Worm (Caenorhabditis elegans): ENCODE data around the gene H40L08.1.

DNA sequence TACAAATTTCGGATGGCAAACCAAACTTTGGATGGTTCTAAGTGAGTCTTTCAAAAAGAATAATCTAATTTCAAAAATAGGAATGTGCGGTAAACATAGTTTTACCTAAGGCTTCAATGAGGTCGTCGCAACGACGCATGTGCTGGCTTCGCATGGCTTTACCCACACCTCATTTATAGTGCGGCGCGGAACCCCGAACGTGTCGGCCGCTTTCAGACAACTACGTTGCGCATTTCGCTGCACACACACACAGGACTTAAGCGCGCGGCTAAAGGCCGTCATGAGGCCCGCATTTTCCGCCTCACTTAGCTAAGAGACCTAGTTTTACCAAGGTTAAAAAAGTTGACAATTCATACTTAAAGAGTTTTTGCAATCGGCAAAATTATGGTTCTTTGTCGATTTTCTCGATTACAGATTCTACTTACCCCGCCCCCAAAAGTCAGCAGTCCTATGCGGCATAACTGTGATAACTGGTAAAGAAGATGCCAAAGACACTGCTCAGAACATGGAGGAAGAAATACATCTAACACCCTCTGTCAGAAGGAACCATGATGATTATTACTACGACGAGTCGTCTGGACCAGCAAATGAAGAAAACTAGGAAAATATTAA, 9.0 kb upstream of the H40L08.1 start:
- no peak for TF ChIP-seq ztf-11 (tag; optimal IDR thresholded peaks at IDR 0.05)
- TF ChIP-seq zip-2 (tag; optimal IDR thresholded peaks at IDR 0.05), result no peak
- no peak for TF ChIP-seq pqm-1 (tag; optimal IDR thresholded peaks at IDR 0.05)
- TF ChIP-seq lin-1 (GFP tag; IDR thresholded peaks at IDR 0.05), result no peak

All from whole organism, L4 larva.